Fruit fly (Drosophila melanogaster) whole organism, embryonic: ENCODE measurements around the gene LUBEL.

Experiments used
- Atf-2 ChIP-seq: fragments of 200-800 bp; sonication (Bioruptor generic); optimal IDR thresholded peaks from 2 replicates; lab custom pipeline; 2016; ENCODE audit warnings: missing biosample characterization, missing genetic modification characterization
- CG10147 ChIP-seq: fragments of 200-800 bp; sonication (Bioruptor generic); optimal IDR thresholded peaks from 2 replicates; lab custom pipeline; 2019; ENCODE audit warnings: missing biosample characterization, mild to moderate bottlenecking, missing genetic modification characterization, moderate library complexity
- CG10321 ChIP-seq: fragments of 200-800 bp; sonication (Bioruptor generic); IDR thresholded peaks from 2 replicates; pipeline ENCODE4 v1.3.6; 2022; ENCODE audit warnings: missing biosample characterization, missing genetic modification characterization
- CG10431 ChIP-seq: fragments of 200-800 bp; sonication (Bioruptor generic); optimal IDR thresholded peaks from 3 replicates; lab custom pipeline; 2018; ENCODE audit warnings: missing biosample characterization, mild to moderate bottlenecking, missing genetic modification characterization
- CG12744 ChIP-seq: fragments of 200-800 bp; sonication (Bioruptor generic); optimal IDR thresholded peaks from 2 replicates; lab custom pipeline; 2016; ENCODE audit warnings: missing biosample characterization, missing genetic modification characterization
- CG14050 ChIP-seq: fragments of 200-800 bp; sonication (Bioruptor generic); IDR thresholded peaks from 3 replicates; pipeline ENCODE4 v1.3.6; 2022; ENCODE audit warnings: missing biosample characterization, missing genetic modification characterization
- CG15011 ChIP-seq: fragments of 200-800 bp; sonication (Bioruptor generic); optimal IDR thresholded peaks from 3 replicates; lab custom pipeline; 2018; ENCODE audit warnings: missing biosample characterization, mild to moderate bottlenecking, missing genetic modification characterization
- CG17361 ChIP-seq: fragments of 200-800 bp; sonication (Bioruptor generic); IDR thresholded peaks from 3 replicates; pipeline ENCODE4 v1.3.6; 2022; ENCODE audit warnings: missing biosample characterization, missing genetic modification characterization
- CG33213 ChIP-seq: fragments of 200-800 bp; sonication (Bioruptor generic); optimal IDR thresholded peaks from 3 replicates; lab custom pipeline; 2016; ENCODE audit warnings: missing biosample characterization, missing genetic modification characterization
- CG4282 ChIP-seq: fragments of 200-800 bp; sonication (Bioruptor generic); optimal IDR thresholded peaks from 2 replicates; lab custom pipeline; 2016; ENCODE audit warnings: missing biosample characterization, missing genetic modification characterization
- CG4328 ChIP-seq: fragments of 200-800 bp; sonication (Bioruptor generic); optimal IDR thresholded peaks from 3 replicates; lab custom pipeline; 2017; ENCODE audit warnings: missing biosample characterization, missing genetic modification reagents, missing genetic modification characterization
- CG4360 ChIP-seq: fragments of 200-800 bp; sonication (Bioruptor generic); IDR thresholded peaks from 2 replicates; pipeline ENCODE4 v1.3.6; 2022; ENCODE audit warnings: missing biosample characterization, missing genetic modification characterization
- CG5180 ChIP-seq: fragments of 200-800 bp; sonication (Bioruptor generic); optimal IDR thresholded peaks from 3 replicates; lab custom pipeline; 2017; ENCODE audit warnings: missing biosample characterization, missing genetic modification characterization, mild to moderate bottlenecking, moderate library complexity, missing genetic modification reagents
- CG6175 ChIP-seq: fragments of 200-800 bp; sonication (Bioruptor generic); IDR thresholded peaks from 3 replicates; pipeline ENCODE4 v1.3.6; 2022; ENCODE audit warnings: missing biosample characterization, missing genetic modification characterization
- CG6254 ChIP-seq: fragments of 200-800 bp; sonication (Bioruptor generic); optimal IDR thresholded peaks from 3 replicates; lab custom pipeline; 2017; ENCODE audit warnings: mild to moderate bottlenecking, missing biosample characterization, missing genetic modification reagents, missing genetic modification characterization
- CG7786 ChIP-seq: fragments of 200-800 bp; sonication (Bioruptor generic); optimal IDR thresholded peaks from 2 replicates; lab custom pipeline; 2016; ENCODE audit warnings: missing biosample characterization, missing genetic modification characterization
- CG9797 ChIP-seq: fragments of 200-800 bp; sonication (Bioruptor generic); optimal IDR thresholded peaks from 3 replicates; lab custom pipeline; 2018; ENCODE audit warnings: missing biosample characterization, mild to moderate bottlenecking, missing genetic modification characterization
- D ChIP-seq, 2 experiments: fragments of 200-800 bp in 1 of 2; fragments of >200 bp in 1 of 2; sonication (Bioruptor generic) in 1 of 2; optimal IDR thresholded peaks; 2 replicates in 1 of 2; 3 replicates in 1 of 2; lab custom pipeline; 2017; ENCODE audit warnings: mild to moderate bottlenecking in 1 of 2, missing biosample characterization in 1 of 2, missing genetic modification characterization in 1 of 2, missing genetic modification reagents in 1 of 2
- Deaf1 ChIP-seq: fragments of 200-800 bp; optimal IDR thresholded peaks from 3 replicates; lab custom pipeline; 2019; ENCODE audit warnings: missing biosample characterization, mild to moderate bottlenecking, missing genetic modification characterization, moderate library complexity
- Dref ChIP-seq: fragments of 200-800 bp; sonication (Bioruptor generic); IDR thresholded peaks from 2 replicates; pipeline ENCODE4 v1.3.6; 2022; ENCODE audit warnings: missing biosample characterization, missing genetic modification characterization
- H2.0 ChIP-seq: fragments of 200-800 bp; sonication (Bioruptor generic); IDR thresholded peaks from 2 replicates; pipeline ENCODE4 v1.3.6; 2022; ENCODE audit warnings: missing biosample characterization, missing genetic modification characterization
- HHEX ChIP-seq: fragments of 200-800 bp; sonication (Bioruptor generic); optimal IDR thresholded peaks from 3 replicates; lab custom pipeline; 2017; ENCODE audit warnings: missing biosample characterization, mild to moderate bottlenecking, missing genetic modification characterization, missing genetic modification reagents
- HLH3B ChIP-seq: fragments of 200-800 bp; sonication (Bioruptor generic); IDR thresholded peaks from 2 replicates; pipeline ENCODE4 v1.3.6; 2022; ENCODE audit warnings: missing biosample characterization, missing genetic modification characterization
- Hey ChIP-seq: fragments of 200-800 bp; sonication (Bioruptor generic); optimal IDR thresholded peaks from 3 replicates; lab custom pipeline; 2018; ENCODE audit warnings: missing biosample characterization, mild to moderate bottlenecking, missing genetic modification characterization
- HmgD ChIP-seq: fragments of 200-800 bp; sonication (Bioruptor generic); optimal IDR thresholded peaks from 3 replicates; lab custom pipeline; 2016; ENCODE audit warnings: missing biosample characterization, missing genetic modification characterization
- Hr39 ChIP-seq: fragments of >200 bp; optimal IDR thresholded peaks from 2 replicates; lab custom pipeline; 2017
- Hr51 ChIP-seq, 2 experiments: fragments of 200-800 bp; sonication (Bioruptor generic); optimal IDR thresholded peaks; 2 replicates in 1 of 2; 3 replicates in 1 of 2; lab custom pipeline; 2016 to 2018; ENCODE audit warnings: missing biosample characterization in 2 of 2, missing genetic modification characterization in 2 of 2, mild to moderate bottlenecking in 1 of 2, moderate library complexity in 1 of 2
- Hr78 ChIP-seq, 2 experiments: fragments of 200-800 bp in 1 of 2; fragments of >200 bp in 1 of 2; sonication (Bioruptor generic) in 1 of 2; optimal IDR thresholded peaks; 2 replicates each; lab custom pipeline; 2017 to 2019; ENCODE audit warnings: missing biosample characterization in 2 of 2, missing genetic modification characterization in 2 of 2, mild to moderate bottlenecking in 1 of 2, moderate library complexity in 1 of 2
- Nf-YB ChIP-seq: fragments of 200-800 bp; sonication (Bioruptor generic); optimal IDR thresholded peaks from 3 replicates; lab custom pipeline; 2019; ENCODE audit warnings: missing biosample characterization, mild to moderate bottlenecking, missing genetic modification characterization, moderate library complexity
- Oli ChIP-seq: fragments of 200-800 bp; sonication (Bioruptor generic); optimal IDR thresholded peaks from 2 replicates; lab custom pipeline; 2018; ENCODE audit warnings: missing biosample characterization, mild to moderate bottlenecking, missing genetic modification characterization, moderate library complexity
- Rx ChIP-seq: fragments of 200-800 bp; sonication (Bioruptor generic); IDR thresholded peaks from 2 replicates; pipeline ENCODE4 v1.3.6; 2022; ENCODE audit warnings: missing biosample characterization, missing genetic modification characterization
- Taf1 ChIP-seq: fragments of 200-800 bp; sonication (Bioruptor generic); IDR thresholded peaks from 2 replicates; pipeline ENCODE4 v1.3.6; 2022; ENCODE audit warnings: missing biosample characterization, missing genetic modification characterization
- Xrp1 ChIP-seq: fragments of 200-800 bp; sonication (Bioruptor generic); IDR thresholded peaks from 2 replicates; pipeline ENCODE4 v1.3.6; 2022; ENCODE audit warnings: missing biosample characterization, missing genetic modification characterization
- ase ChIP-seq: fragments of 200-800 bp; sonication (Bioruptor generic); IDR thresholded peaks from 3 replicates; pipeline ENCODE4 v1.3.6; 2022; ENCODE audit warnings: missing biosample characterization, missing genetic modification characterization
- ash1 ChIP-seq: fragments of 200-800 bp; sonication (Bioruptor generic); optimal IDR thresholded peaks from 2 replicates; lab custom pipeline; 2018; ENCODE audit warnings: missing biosample characterization, mild to moderate bottlenecking, missing genetic modification characterization
- bbx ChIP-seq: fragments of 200-800 bp; sonication (Bioruptor generic); IDR thresholded peaks from 2 replicates; pipeline ENCODE4 v1.3.6; 2022; ENCODE audit warnings: missing biosample characterization, missing genetic modification characterization; ENCODE audit not compliant: partially characterized antibody
- bowl ChIP-seq: fragments of 200-800 bp; sonication (Bioruptor generic); IDR thresholded peaks from 2 replicates; pipeline ENCODE4 v1.3.6; 2022; ENCODE audit warnings: missing biosample characterization, missing genetic modification characterization
- cwo ChIP-seq: fragments of 200-800 bp; sonication (Bioruptor generic); optimal IDR thresholded peaks from 3 replicates; lab custom pipeline; 2017; ENCODE audit warnings: missing biosample characterization, missing genetic modification characterization, mild to moderate bottlenecking, moderate library complexity, missing genetic modification reagents
- dati ChIP-seq: fragments of 200-800 bp; sonication (Bioruptor generic); IDR thresholded peaks from 2 replicates; pipeline ENCODE4 v1.3.6; 2022; ENCODE audit warnings: missing biosample characterization, missing genetic modification characterization
- en ChIP-seq: fragments of 200-800 bp; sonication (Bioruptor generic); optimal IDR thresholded peaks from 2 replicates; lab custom pipeline; 2016; ENCODE audit warnings: missing biosample characterization, missing genetic modification characterization
- eve ChIP-seq, 2 experiments: fragments of >200 bp; optimal IDR thresholded peaks; 2 replicates each; lab custom pipeline; 2017; ENCODE audit warnings: missing biosample characterization in 2 of 2, missing genetic modification characterization in 2 of 2
- fu2 ChIP-seq: fragments of 200-800 bp; sonication (Bioruptor generic); optimal IDR thresholded peaks from 2 replicates; lab custom pipeline; 2016; ENCODE audit warnings: missing biosample characterization, missing genetic modification characterization
- mld ChIP-seq: fragments of 200-800 bp; sonication (Bioruptor generic); IDR thresholded peaks from 3 replicates; pipeline ENCODE4 v1.3.6; 2022; ENCODE audit warnings: missing biosample characterization, missing genetic modification characterization; ENCODE audit not compliant: partially characterized antibody
- odd ChIP-seq: fragments of 200-800 bp; sonication (Bioruptor generic); optimal IDR thresholded peaks from 2 replicates; lab custom pipeline; 2017; ENCODE audit warnings: missing biosample characterization, mild to moderate bottlenecking, missing genetic modification characterization
- org-1 ChIP-seq: fragments of 200-800 bp; sonication (Bioruptor generic); optimal IDR thresholded peaks from 2 replicates; lab custom pipeline; 2017; ENCODE audit warnings: missing biosample characterization, missing genetic modification characterization
- otp ChIP-seq: fragments of 200-800 bp; sonication (Bioruptor generic); IDR thresholded peaks from 3 replicates; pipeline ENCODE4, ENCODE4 v1.3.6; 2022; ENCODE audit warnings: missing biosample characterization, missing genetic modification characterization
- pan ChIP-seq, 4 experiments: fragments of >200 bp in 3 of 4; fragments of 200-800 bp in 1 of 4; sonication (Bioruptor generic) in 1 of 4; optimal IDR thresholded peaks in 3 of 4; IDR thresholded peaks in 1 of 4; 2 replicates each; pipeline versions ENCODE4 v1.3.6 to Lab custom; 2017 to 2022; ENCODE audit warnings: missing biosample characterization in 2 of 4, missing genetic modification characterization in 2 of 4, mixed read lengths in 1 of 4
- pnt ChIP-seq: fragments of 200-800 bp; sonication (Bioruptor generic); optimal IDR thresholded peaks from 3 replicates; lab custom pipeline; 2016; ENCODE audit warnings: missing biosample characterization, missing genetic modification characterization
- ranshi ChIP-seq: fragments of 200-800 bp; sonication (Bioruptor generic); IDR thresholded peaks from 2 replicates; pipeline ENCODE4 v1.3.6; 2022; ENCODE audit warnings: missing biosample characterization, missing genetic modification characterization
- sim ChIP-seq: fragments of 200-800 bp; sonication (Bioruptor generic); IDR thresholded peaks from 2 replicates; pipeline ENCODE4 v1.3.6; 2022; ENCODE audit warnings: missing biosample characterization, missing genetic modification characterization
- tio ChIP-seq: fragments of 200-800 bp; sonication (Bioruptor generic); optimal IDR thresholded peaks from 2 replicates; lab custom pipeline; 2017; ENCODE audit warnings: missing biosample characterization, missing genetic modification characterization, inconsistent platforms

LUBEL gene

DNA sequence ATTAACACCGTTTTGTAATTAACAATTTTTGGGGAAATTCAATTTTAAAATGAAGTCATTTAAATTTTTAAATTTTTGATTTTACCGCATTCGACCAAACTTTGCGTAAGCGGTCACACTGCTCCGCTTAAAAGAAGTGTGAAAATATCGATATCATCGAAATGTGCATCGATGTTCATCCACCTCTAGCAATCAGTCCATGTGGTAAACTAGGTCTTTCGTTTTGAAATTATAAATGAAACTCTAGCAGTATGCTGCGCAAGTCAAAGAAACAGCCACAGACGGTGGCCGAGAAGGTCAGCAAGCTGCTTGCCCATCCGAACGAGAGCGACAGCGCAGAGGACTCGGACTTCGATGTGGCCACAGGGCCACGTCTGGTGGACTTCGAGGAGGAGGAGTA, 55.1 kb downstream of the LUBEL start, which contains the start of gene Aatf (continued):
- TF ChIP-seq cwo (GFP tag; lab: Kevin White, UChicago) (no peak), D (optimal IDR thresholded peaks at IDR 0.05; lab: Kevin White, UChicago) (no peak), D (GFP tag; optimal IDR thresholded peaks at IDR 0.05; lab: Kevin White, UChicago) (no peak), sim (no peak), ase (no peak), tio (no peak), Xrp1 (GFP tag; lab: Robert Waterston, UW) (no peak), HLH3B (no peak), CG6254 (GFP tag; lab: Kevin White, UChicago) (no peak), CG12744 (no peak), ranshi (GFP tag; lab: Robert Waterston, UW) (no peak), CG5180 (no peak), pnt (GFP tag; lab: Kevin White, UChicago) (no peak), CG15011 (GFP tag; lab: Kevin White, UChicago) (no peak), Hr51 (GFP tag; optimal IDR thresholded peaks at IDR 0.05; lab: Kevin White, UChicago) (no peak), pan (optimal IDR thresholded peaks at IDR 0.05; lab: Kevin White, UChicago) (no peak), pan (GFP tag; optimal IDR thresholded peaks at IDR 0.05 in 1 of 2, IDR thresholded peaks at IDR 0.05 in 1 of 2) (peak in 1 of 2 experiments; percentile 21), CG10147 (GFP tag; lab: Kevin White, UChicago) (no peak), Hr78 (GFP tag; optimal IDR thresholded peaks at IDR 0.05; lab: Kevin White, UChicago) (no peak), CG33213 (GFP tag; lab: Kevin White, UChicago) (peak; percentile 28), mld (peak; percentile 60; the same call in 1 of the 3 replicates), CG10431 (GFP tag; lab: Kevin White, UChicago) (no peak), CG17361 (GFP tag; lab: Robert Waterston, UW) (no peak), fu2 (GFP tag; lab: Kevin White, UChicago) (no peak), bowl (no peak), CG9797 (peak; percentile 90), Nf-YB (GFP tag; lab: Kevin White, UChicago) (no peak), bbx (GFP tag; lab: Robert Waterston, UW) (peak; percentile 83), Taf1 (no peak), en (GFP tag; lab: Kevin White, UChicago) (no peak), CG4282 (no peak), CG14050 (GFP tag; lab: Robert Waterston, UW) (no peak), Deaf1 (tag; lab: Kevin White, UChicago) (no peak), CG10321 (GFP tag; lab: Robert Waterston, UW) (no peak), odd (GFP tag; lab: Kevin White, UChicago) (no peak), H2.0 (no peak), CG7786 (GFP tag; lab: Kevin White, UChicago) (no peak), HHEX (GFP tag; lab: Kevin White, UChicago) (no peak), Dref (GFP tag; lab: Robert Waterston, UW) (peak; percentile 90), ash1 (GFP tag; lab: Kevin White, UChicago) (no peak), otp (GFP tag; lab: Robert Waterston, UW) (no peak), Atf-2 (no peak), Hey (no peak), CG4328 (GFP tag; lab: Kevin White, UChicago) (no peak), org-1 (GFP tag; lab: Kevin White, UChicago) (no peak), dati (no peak), CG6175 (no peak), Rx (GFP tag; lab: Robert Waterston, UW) (no peak), CG4360 (GFP tag; lab: Robert Waterston, UW) (no peak), Oli (tag; lab: Kevin White, UChicago) (no peak), Hr39 (lab: Kevin White, UChicago) (no peak), HmgD (GFP tag; lab: Kevin White, UChicago) (no peak), eve (GFP tag; optimal IDR thresholded peaks at IDR 0.05; lab: Kevin White, UChicago) (no peak)
